Worm (Caenorhabditis elegans): ENCODE results near the gene lgc-43.

lgc-43 gene

DNA sequence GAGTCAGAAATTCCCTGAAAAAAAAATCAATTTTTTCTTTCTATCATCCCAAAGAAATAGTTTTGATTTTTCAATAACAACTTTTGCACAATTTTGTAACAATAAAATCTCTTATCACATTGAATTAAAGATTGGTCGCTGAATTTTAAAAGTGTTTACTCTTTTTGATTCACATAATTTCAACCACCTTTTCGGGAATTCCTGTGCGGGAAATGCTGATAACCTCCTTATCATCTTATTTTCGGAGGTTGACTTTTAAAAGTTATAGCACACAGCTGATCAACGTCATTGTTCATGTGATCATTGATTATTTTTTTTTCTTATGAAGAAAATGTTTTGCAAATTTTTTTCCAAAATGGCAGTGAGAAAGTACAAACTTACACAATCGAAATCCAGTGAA lies 35.1 kb upstream of the lgc-43 start:
- TF ChIP-seq zag-1 (tag; optimal IDR thresholded peaks at IDR 0.05) (no peak), pax-3 (tag; optimal IDR thresholded peaks at IDR 0.05) (no peak), unc-98 (GFP tag; IDR thresholded peaks at IDR 0.05) (no peak), nhr-90 (tag; optimal IDR thresholded peaks at IDR 0.05; ENCODE audit: poor library complexity) (peak; percentile 38), lin-14 (GFP tag; optimal IDR thresholded peaks at IDR 0.05) (no peak), elt-2 (tag; optimal IDR thresholded peaks at IDR 0.05) (peak; percentile 95), egl-27 (tag; optimal IDR thresholded peaks at IDR 0.05) (no peak), lin-13 (GFP tag; optimal IDR thresholded peaks at IDR 0.05) (no peak), lin-15B (tag; optimal IDR thresholded peaks at IDR 0.05) (no peak), ztf-4 (tag; optimal IDR thresholded peaks at IDR 0.05) (no peak), nhr-11 (tag; optimal IDR thresholded peaks at IDR 0.05) (no peak), blmp-1 (tag; optimal IDR thresholded peaks at IDR 0.05) (no peak), tlp-1 (tag; optimal IDR thresholded peaks at IDR 0.05) (peak; percentile 12), pqm-1 (tag; optimal IDR thresholded peaks at IDR 0.05) (peak; percentile 70), C16A3.4 (tag; optimal IDR thresholded peaks at IDR 0.05) (no peak)

DNA sequence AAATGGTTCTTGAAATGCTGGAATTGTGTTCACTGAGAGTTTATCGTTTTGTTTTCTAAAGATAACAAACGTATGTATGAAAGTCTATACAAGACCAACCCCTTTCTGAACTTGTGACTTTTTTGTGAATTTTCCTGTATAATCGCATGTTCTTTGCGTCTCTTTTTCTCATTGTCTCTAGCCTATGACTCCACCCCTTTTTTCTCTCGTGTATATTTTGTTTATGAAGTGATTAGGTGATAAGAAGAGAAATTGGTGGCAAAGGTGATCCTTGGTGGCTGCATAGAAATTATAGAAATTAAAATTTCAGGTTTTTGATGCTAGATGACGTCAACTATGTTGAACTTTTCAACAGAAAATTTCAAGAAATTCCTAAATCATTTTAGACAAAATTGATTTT lies 33.4 kb upstream of the lgc-43 start, which contains the start of gene T07G12.5:
T07G12.5 (minus strand) TSS at position 101 of the 400 bp plus-strand sequence.
- TF ChIP-seq hpl-2 (GFP tag; optimal IDR thresholded peaks at IDR 0.05) (no peak), elt-2 (tag; optimal IDR thresholded peaks at IDR 0.05) (peak; percentile 47)

DNA sequence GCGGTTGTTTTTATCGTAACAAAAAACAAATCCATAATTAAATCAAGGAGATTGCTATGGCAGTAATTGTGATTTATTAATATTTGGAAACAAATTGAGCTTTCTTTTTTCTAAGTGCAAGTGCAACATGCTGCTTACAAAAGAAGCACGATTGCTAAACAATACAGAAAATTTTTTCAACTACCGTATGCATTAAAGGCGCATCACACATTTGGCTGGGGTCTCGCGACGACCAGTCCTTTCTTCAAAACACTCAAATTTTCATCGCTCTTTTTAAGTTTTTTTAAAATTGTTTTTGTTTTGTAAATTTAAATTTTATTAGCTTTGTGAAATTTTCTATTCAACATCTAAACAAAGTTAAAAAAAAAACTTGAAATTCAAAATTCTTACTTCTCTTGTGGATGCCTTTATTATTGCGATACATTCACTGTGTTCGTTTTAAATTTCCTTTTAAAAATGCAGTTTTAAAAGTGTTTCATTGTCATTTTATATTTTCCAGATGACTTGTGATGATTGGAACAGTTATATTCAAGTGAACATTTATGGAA lies 31.8 kb upstream of the lgc-43 start, which contains the start of gene zim-1:
zim-1 (plus strand) TSS at position 498 of the 548 bp plus-strand sequence.
- TF ChIP-seq irx-1 (tag; optimal IDR thresholded peaks at IDR 0.05): no peak
- TF ChIP-seq ceh-88 (GFP tag; IDR thresholded peaks at IDR 0.05): no peak
- TF ChIP-seq mab-9 (GFP tag; IDR thresholded peaks at IDR 0.05): no peak

DNA sequence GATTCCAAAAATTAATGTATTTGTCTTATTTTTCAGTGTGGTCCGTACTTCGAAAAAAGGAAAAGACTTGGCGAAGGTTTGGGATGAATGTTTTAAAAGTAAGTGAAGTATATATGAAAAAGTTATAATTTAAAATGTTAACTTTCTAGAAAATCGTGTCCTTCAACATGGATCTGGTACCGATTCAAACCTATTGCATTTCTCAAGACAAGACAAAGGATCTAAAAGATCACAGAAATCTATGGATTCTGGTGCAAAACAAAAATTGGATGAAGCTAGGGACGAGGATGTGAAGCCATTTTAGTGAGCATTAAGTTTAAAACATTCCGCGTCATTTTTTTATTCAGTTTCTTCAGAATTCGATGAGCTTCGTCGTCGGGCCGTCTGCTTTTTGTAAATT lies 23.5 kb upstream of the lgc-43 start, which contains the start of gene zim-2:
zim-2 (plus strand) TSS at position 301 of the 400 bp plus-strand sequence.
- TF ChIP-seq pax-3 (tag; optimal IDR thresholded peaks at IDR 0.05) (no peak), hlh-4 (tag; optimal IDR thresholded peaks at IDR 0.05) (no peak), xbp-1 (tag; optimal IDR thresholded peaks at IDR 0.05) (no peak), dsc-1 (tag; optimal IDR thresholded peaks at IDR 0.05) (no peak), efl-1 (optimal IDR thresholded peaks at IDR 0.05) (no peak), efl-1 (GFP tag; optimal IDR thresholded peaks at IDR 0.05 in 1 of 2) (no peak), C04F5.9 (tag; optimal IDR thresholded peaks at IDR 0.05) (no peak), skn-1 (tag; optimal IDR thresholded peaks at IDR 0.05) (no peak), nhr-77 (tag; optimal IDR thresholded peaks at IDR 0.05) (no peak), nhr-85 (tag) (no peak), unc-98 (GFP tag; IDR thresholded peaks at IDR 0.05) (no peak), irx-1 (tag; optimal IDR thresholded peaks at IDR 0.05) (no peak), mab-9 (GFP tag; IDR thresholded peaks at IDR 0.05) (no peak), fkh-8 (tag; optimal IDR thresholded peaks at IDR 0.05) (no peak), ztf-4 (tag; optimal IDR thresholded peaks at IDR 0.05) (no peak), mep-1 (tag; optimal IDR thresholded peaks at IDR 0.05) (no peak), snpc-4 (tag; optimal IDR thresholded peaks at IDR 0.05) (no peak), ztf-11 (tag; optimal IDR thresholded peaks at IDR 0.05) (no peak), C34B4.2 (tag; optimal IDR thresholded peaks at IDR 0.05) (no peak)

DNA sequence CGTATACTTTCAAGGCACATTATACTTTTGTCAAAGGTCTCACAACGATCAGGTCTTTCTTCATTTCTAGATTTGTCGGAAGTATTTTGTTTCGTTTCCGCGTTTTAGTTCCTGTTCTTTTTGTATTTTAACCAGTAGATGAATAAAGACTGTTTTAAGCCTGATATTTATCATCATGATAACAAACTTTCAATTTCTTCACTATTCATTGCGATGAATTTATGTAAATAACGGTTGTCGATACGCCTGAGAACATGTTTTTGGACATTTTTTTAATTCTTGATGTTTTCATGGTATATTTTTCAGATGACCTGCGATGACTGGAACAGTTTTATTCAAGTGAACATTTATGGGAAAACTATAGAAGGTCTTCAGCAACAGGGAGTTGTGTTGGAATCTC lies 20.1 kb upstream of the lgc-43 start, which contains the start of gene zim-3:
zim-3 (plus strand) TSS at position 301 of the 400 bp plus-strand sequence.
- TF ChIP-seq elt-2 (tag; optimal IDR thresholded peaks at IDR 0.05): no peak
- TF ChIP-seq unc-86 (tag; optimal IDR thresholded peaks at IDR 0.05): no peak
- no peak for TF ChIP-seq zag-1 (tag; optimal IDR thresholded peaks at IDR 0.05)
- no peak for TF ChIP-seq dsc-1 (tag; optimal IDR thresholded peaks at IDR 0.05)
- no peak for TF ChIP-seq nhr-71 (tag; optimal IDR thresholded peaks at IDR 0.05)
- no peak for TF ChIP-seq hlh-4 (tag; optimal IDR thresholded peaks at IDR 0.05)
- no peak for TF ChIP-seq blmp-1 (tag; optimal IDR thresholded peaks at IDR 0.05)
- TF ChIP-seq nhr-47 (tag; optimal IDR thresholded peaks at IDR 0.05): no peak
- TF ChIP-seq vab-15 (tag; optimal IDR thresholded peaks at IDR 0.05): no peak
- TF ChIP-seq zip-4 (GFP tag; optimal IDR thresholded peaks at IDR 0.05): no peak
- TF ChIP-seq fos-1 (tag; optimal IDR thresholded peaks at IDR 0.05): no peak

Data from whole organism, L1 larva.